Worm (Caenorhabditis elegans): ENCODE measurements around the gene C06G4.6.
"Not testable (repeated sequence)": the region's sequence is repeated elsewhere in the genome, so short reads cannot be mapped to it uniquely, and the experiment has no call there.

DNA sequence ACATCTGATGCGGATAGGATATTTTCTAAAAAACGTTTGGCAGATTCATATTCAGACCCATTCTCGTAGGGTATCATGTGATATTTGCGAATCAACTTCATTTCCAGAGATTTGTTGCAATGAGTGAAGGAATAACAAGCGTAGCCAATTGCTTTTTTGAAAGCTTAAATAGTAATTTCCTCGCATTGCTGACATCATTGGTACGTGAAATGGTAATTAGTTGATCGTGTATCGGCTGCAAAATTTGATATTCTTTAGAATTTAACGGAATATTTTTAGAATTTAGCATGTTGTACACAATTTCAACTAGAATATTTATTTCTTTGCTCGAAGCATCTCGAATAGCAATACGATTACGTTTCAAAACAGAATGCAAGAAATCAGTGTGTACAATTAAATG, 41.5 kb upstream of the C06G4.6 start, which contains the start of gene F54H12.4:
- TF ChIP-seq lin-39 (tag; optimal IDR thresholded peaks at IDR 0.05); nhr-25 (tag; optimal IDR thresholded peaks at IDR 0.05); nhr-21 (tag; optimal IDR thresholded peaks at IDR 0.05); egl-27 (tag; optimal IDR thresholded peaks at IDR 0.05); lsy-2 (tag; optimal IDR thresholded peaks at IDR 0.05); snpc-4 (tag; optimal IDR thresholded peaks at IDR 0.05); elt-3 (tag; optimal IDR thresholded peaks at IDR 0.05); ama-1 (optimal IDR thresholded peaks at IDR 0.05); mdl-1 (tag; optimal IDR thresholded peaks at IDR 0.05): not testable (repeated sequence)
